Worm (Caenorhabditis elegans): ENCODE data around the gene Y37H2A.1.

- no peak for TF ChIP-seq fkh-10 (GFP tag; optimal IDR thresholded peaks at IDR 0.05)
- no peak for TF ChIP-seq pha-4 (GFP tag; IDR thresholded peaks at IDR 0.05)
- no peak for TF ChIP-seq pha-4 (tag; optimal IDR thresholded peaks at IDR 0.05)
- no peak for TF ChIP-seq skn-1 (tag; optimal IDR thresholded peaks at IDR 0.05)
- no peak for TF ChIP-seq nhr-237 (tag; optimal IDR thresholded peaks at IDR 0.05)
- TF ChIP-seq lir-3 (tag; optimal IDR thresholded peaks at IDR 0.05), result no peak
- no peak for TF ChIP-seq dve-1 (tag; optimal IDR thresholded peaks at IDR 0.05; ENCODE audit: insufficient read depth)
- TF ChIP-seq lin-15B (tag; optimal IDR thresholded peaks at IDR 0.05), result no peak
These were observed 35.4 kb downstream of the Y37H2A.1 start, which contains the start of gene Y37H2A.14 for ce11 chrV:18143445-18143844.
